Fruit fly (Drosophila melanogaster): ENCODE measurements around the gene IPIP.
A peak's percentile ranks its signal among the peaks of the same experiment; 100 is the strongest.

Gene IPIP

dm6 chr2L:6047528-6048160, at the start of gene IPIP:
Gene IPIP (plus strand): TSS chr2L:6048002.
- TF ChIP-seq fd85E (GFP tag; optimal IDR thresholded peaks at IDR 0.05) (no peak), Sox102F (GFP tag; optimal IDR thresholded peaks at IDR 0.05) (peak; percentile 28), CG6276 (GFP tag; optimal IDR thresholded peaks at IDR 0.05) (no peak), CG32006 (GFP tag; optimal IDR thresholded peaks at IDR 0.05) (peak; percentile 19), CG10631 (GFP tag; optimal IDR thresholded peaks at IDR 0.05) (no peak), topi (GFP tag; optimal IDR thresholded peaks at IDR 0.05) (peak; percentile 29), acj6 (GFP tag; optimal IDR thresholded peaks at IDR 0.05) (no peak), CG31627 (GFP tag; optimal IDR thresholded peaks at IDR 0.05) (peak; percentile 32), CG3032 (tag; optimal IDR thresholded peaks at IDR 0.05) (peak; percentile 15), CG9139 (GFP tag; optimal IDR thresholded peaks at IDR 0.05) (no peak), Hr4 (GFP tag; optimal IDR thresholded peaks at IDR 0.05) (peak; percentile 12), achi (GFP tag; optimal IDR thresholded peaks at IDR 0.05) (no peak), CG8319 (GFP tag; optimal IDR thresholded peaks at IDR 0.05) (peak; percentile 14), CG11902 (GFP tag; optimal IDR thresholded peaks at IDR 0.05) (no peak), CG16779 (tag; optimal IDR thresholded peaks at IDR 0.05) (no peak), Ets21C (GFP tag; optimal IDR thresholded peaks at IDR 0.05) (no peak), dsx (GFP tag; optimal IDR thresholded peaks at IDR 0.05; ENCODE audit: poor library complexity, severe bottlenecking) (no peak), CG15336 (GFP tag; IDR thresholded peaks at IDR 0.05) (peak; percentile 32; the same call in 1 of the 2 replicates), CG6854 (GFP tag; optimal IDR thresholded peaks at IDR 0.05) (no peak), spab (GFP tag; optimal IDR thresholded peaks at IDR 0.05) (no peak), CG6808 (GFP tag; optimal IDR thresholded peaks at IDR 0.05) (no peak), Sox14 (GFP tag; optimal IDR thresholded peaks at IDR 0.05) (peak; percentile 29), salr (GFP tag; optimal IDR thresholded peaks at IDR 0.05) (peak in 1 of 2 experiments; percentile 8), Sox15 (GFP tag; optimal IDR thresholded peaks at IDR 0.05) (no peak), vri (GFP tag; optimal IDR thresholded peaks at IDR 0.05) (peak; percentile 64), CG1621 (tag; optimal IDR thresholded peaks at IDR 0.05) (peak; percentile 22), Eip78C (GFP tag) (peak; percentile 43), dac (GFP tag; optimal IDR thresholded peaks at IDR 0.05) (no peak), ss (GFP tag; optimal IDR thresholded peaks at IDR 0.05) (peak in 1 of 2 experiments; percentile 15), OdsH (GFP tag; optimal IDR thresholded peaks at IDR 0.05) (no peak), lz (GFP tag; optimal IDR thresholded peaks at IDR 0.05) (peak; percentile 18), Met (GFP tag; optimal IDR thresholded peaks at IDR 0.05) (peak; percentile 7), Hr38 (GFP tag; optimal IDR thresholded peaks at IDR 0.05) (no peak), Eip93F (GFP tag; optimal IDR thresholded peaks at IDR 0.05) (no peak), CG6163 (GFP tag; IDR thresholded peaks at IDR 0.05) (peak; percentile 58; the same call in 2 of the 3 replicates), CG6792 (GFP tag; optimal IDR thresholded peaks at IDR 0.05) (peak; percentile 11), net (GFP tag; optimal IDR thresholded peaks at IDR 0.05) (peak; percentile 46), fd59A (GFP tag; optimal IDR thresholded peaks at IDR 0.05) (no peak), CG34406 (GFP tag; optimal IDR thresholded peaks at IDR 0.05) (no peak), Gug (GFP tag; IDR thresholded peaks at IDR 0.05) (no peak), CG11762 (GFP tag; optimal IDR thresholded peaks at IDR 0.05; ENCODE audit: insufficient read depth) (no peak), Blimp-1 (GFP tag; optimal IDR thresholded peaks at IDR 0.05) (peak; percentile 51), svp (GFP tag) (peak; percentile 97), CG8119 (GFP tag; IDR thresholded peaks at IDR 0.05) (no peak; the same call in 2 of the 3 replicates), CG4318 (GFP tag; optimal IDR thresholded peaks at IDR 0.05) (no peak), esn (GFP tag; optimal IDR thresholded peaks at IDR 0.05) (peak; percentile 26), cyc (GFP tag; optimal IDR thresholded peaks at IDR 0.05) (peak; percentile 25), Hr39 (GFP tag; optimal IDR thresholded peaks at IDR 0.05) (peak; percentile 30), Smox (GFP tag; optimal IDR thresholded peaks at IDR 0.05) (no peak), Eip75B (GFP tag; optimal IDR thresholded peaks at IDR 0.05) (peak; percentile 17), CG3919 (GFP tag; optimal IDR thresholded peaks at IDR 0.05) (peak; percentile 62)
